Worm (Caenorhabditis elegans) whole organism, early embryonic: ENCODE results near the gene ugt-67.

Source experiments
- B0310.2 ChIP-seq: sonication (generic microtip); optimal IDR thresholded peaks from 2 replicates; lab custom pipeline; 2016; ENCODE audit warnings: mild to moderate bottlenecking, missing genetic modification characterization, missing compliant biosample characterization
- F13C5.2 ChIP-seq: sonication (generic microtip); optimal IDR thresholded peaks from 2 replicates; lab custom pipeline; 2017; ENCODE audit warnings: mild to moderate bottlenecking, missing genetic modification characterization, inconsistent platforms, missing compliant biosample characterization
- aly-1 ChIP-seq: sonication (generic microtip); optimal IDR thresholded peaks from 2 replicates; lab custom pipeline; 2016; ENCODE audit warnings: missing genetic modification characterization, missing compliant biosample characterization
- ama-1 ChIP-seq: fragments of 150-350 bp; optimal IDR thresholded peaks from 2 replicates; lab custom pipeline; 2014
- ceh-13 ChIP-seq: fragments of 200-800 bp; sonication (Bioruptor generic); optimal IDR thresholded peaks from 2 replicates; lab custom pipeline; 2018; ENCODE audit warnings: mild to moderate bottlenecking, missing genetic modification characterization, missing compliant biosample characterization
- ceh-36 ChIP-seq: sonication (generic microtip); optimal IDR thresholded peaks from 2 replicates; lab custom pipeline; 2016; ENCODE audit warnings: missing genetic modification characterization, inconsistent platforms, missing compliant biosample characterization
- ets-7 ChIP-seq: sonication (generic microtip); optimal IDR thresholded peaks from 2 replicates; lab custom pipeline; 2016; ENCODE audit warnings: missing genotype, missing genetic modification characterization, missing compliant biosample characterization
- flt-1 ChIP-seq: fragments of 200-800 bp; sonication (Bioruptor generic); IDR thresholded peaks from 2 replicates; pipeline ENCODE4 v1.3.6; 2022; ENCODE audit warnings: missing genetic modification characterization, missing compliant biosample characterization
- hmbx-1 ChIP-seq: sonication (generic microtip); optimal IDR thresholded peaks from 2 replicates; lab custom pipeline; 2016; ENCODE audit warnings: mild to moderate bottlenecking, missing genetic modification characterization, missing compliant biosample characterization
- hmg-4 ChIP-seq: fragments of 200-800 bp; sonication (Bioruptor generic); optimal IDR thresholded peaks from 2 replicates; lab custom pipeline; 2018; ENCODE audit warnings: mild to moderate bottlenecking, missing genetic modification characterization, missing compliant biosample characterization
- hnd-1 ChIP-seq: sonication (generic microtip); optimal IDR thresholded peaks from 2 replicates; lab custom pipeline; 2016; ENCODE audit warnings: missing genetic modification characterization, missing compliant biosample characterization
- pes-1 ChIP-seq: fragments of 200-800 bp; sonication (Bioruptor generic); IDR thresholded peaks from 2 replicates; pipeline ENCODE4 v1.3.6; 2022; ENCODE audit warnings: missing genetic modification reagents, missing genetic modification characterization, missing compliant biosample characterization
- scrt-1 ChIP-seq: fragments of 200-800 bp; sonication (Bioruptor generic); IDR thresholded peaks from 2 replicates; pipeline ENCODE4 v1.3.6; 2022; ENCODE audit warnings: missing genetic modification characterization, missing compliant biosample characterization
- sea-1 ChIP-seq: fragments of 200-800 bp; sonication (Bioruptor generic); conservative IDR thresholded peaks from 2 replicates; pipeline ENCODE4 v1.3.6; 2022; ENCODE audit warnings: missing genetic modification characterization, missing compliant biosample characterization
- tbx-11 ChIP-seq: fragments of 200-800 bp; sonication (Bioruptor generic); IDR thresholded peaks from 2 replicates; pipeline ENCODE4 v1.3.6; 2022; ENCODE audit warnings: missing genetic modification characterization, missing compliant biosample characterization
- tbx-37 ChIP-seq: fragments of 200-800 bp; sonication (Bioruptor generic); conservative IDR thresholded peaks from 2 replicates; pipeline ENCODE4 v1.3.6; 2022; ENCODE audit warnings: missing genetic modification reagents, missing genetic modification characterization, missing compliant biosample characterization
- tra-4 ChIP-seq: sonication (generic microtip); optimal IDR thresholded peaks from 2 replicates; lab custom pipeline; 2017; ENCODE audit warnings: missing genetic modification characterization, missing compliant biosample characterization

Gene ugt-67

DNA sequence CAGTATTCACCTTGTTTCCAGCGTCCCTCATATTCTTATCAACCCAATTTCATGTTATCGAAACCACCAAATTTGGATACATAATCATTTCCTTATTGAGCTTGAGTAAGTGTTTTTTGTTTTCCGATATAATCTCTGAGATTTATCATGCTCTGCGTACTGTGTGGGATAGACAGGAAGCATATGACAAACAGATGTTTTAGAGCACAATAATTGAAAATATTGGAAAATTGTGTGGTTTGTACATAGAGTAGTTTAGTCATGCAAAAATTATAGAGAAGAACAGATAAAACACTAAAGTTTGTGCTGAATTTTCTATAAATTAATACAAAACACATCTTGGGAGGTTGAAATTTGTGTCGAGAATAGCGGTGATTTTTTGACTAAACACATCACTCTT lies 32.5 kb upstream of the ugt-67 start:
- no peak for TF ChIP-seq ets-7 (tag; lab: Kevin White, UChicago)
- TF ChIP-seq hmbx-1: no peak
- TF ChIP-seq tbx-11: no peak
- no peak for TF ChIP-seq tbx-37
- TF ChIP-seq F13C5.2: no peak
- no peak for TF ChIP-seq sea-1 (GFP tag; lab: Robert Waterston, UW)
- no peak for TF ChIP-seq ama-1 (lab: Kevin White, UChicago)
- no peak for TF ChIP-seq hmg-4
- TF ChIP-seq B0310.2: no peak
- TF ChIP-seq ceh-36 (tag; lab: Kevin White, UChicago): no peak
- no peak for TF ChIP-seq scrt-1 (GFP tag; lab: Robert Waterston, UW)
- no peak for TF ChIP-seq aly-1 (tag; lab: Kevin White, UChicago)
- TF ChIP-seq pes-1 (GFP tag; lab: Robert Waterston, UW): no peak
- no peak for TF ChIP-seq tra-4 (tag; lab: Kevin White, UChicago)
- TF ChIP-seq flt-1 (GFP tag; lab: Robert Waterston, UW): no peak
- TF ChIP-seq ceh-13 (GFP tag; lab: Kevin White, UChicago): no peak
- no peak for TF ChIP-seq hnd-1 (tag; lab: Kevin White, UChicago)

DNA sequence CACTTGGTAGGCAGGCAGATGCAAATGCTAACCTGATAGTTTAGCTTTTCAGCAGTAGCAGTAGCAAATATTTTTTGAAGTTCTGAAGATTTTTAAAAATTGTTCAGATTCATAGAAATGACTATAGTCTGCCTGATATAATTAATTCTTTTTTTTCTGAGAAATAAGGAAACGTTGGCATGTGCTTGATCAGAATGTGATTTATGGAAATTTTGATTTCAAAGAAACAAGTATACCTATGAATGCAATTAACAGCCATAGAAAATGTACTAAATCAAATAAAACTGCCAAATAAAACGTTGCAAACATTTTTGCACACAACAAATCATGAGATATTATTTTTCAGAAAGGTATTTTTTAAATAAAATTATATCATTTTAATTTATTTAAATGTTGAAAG lies 30.5 kb upstream of the ugt-67 start:
- no peak for TF ChIP-seq ceh-13 (GFP tag; lab: Kevin White, UChicago)
- TF ChIP-seq ets-7 (tag; lab: Kevin White, UChicago): no peak
- TF ChIP-seq tbx-11: no peak
- TF ChIP-seq B0310.2: no peak
- TF ChIP-seq aly-1 (tag; lab: Kevin White, UChicago): no peak
- no peak for TF ChIP-seq hnd-1 (tag; lab: Kevin White, UChicago)
- TF ChIP-seq ama-1 (lab: Kevin White, UChicago): no peak
- no peak for TF ChIP-seq hmbx-1
- TF ChIP-seq pes-1 (GFP tag; lab: Robert Waterston, UW): no peak
- TF ChIP-seq ceh-36 (tag; lab: Kevin White, UChicago): no peak
- no peak for TF ChIP-seq sea-1 (GFP tag; lab: Robert Waterston, UW)
- TF ChIP-seq F13C5.2: no peak
- TF ChIP-seq flt-1 (GFP tag; lab: Robert Waterston, UW): no peak
- TF ChIP-seq tra-4 (tag; lab: Kevin White, UChicago): no peak
- TF ChIP-seq scrt-1 (GFP tag; lab: Robert Waterston, UW): no peak
- TF ChIP-seq tbx-37: no peak
- no peak for TF ChIP-seq hmg-4

DNA sequence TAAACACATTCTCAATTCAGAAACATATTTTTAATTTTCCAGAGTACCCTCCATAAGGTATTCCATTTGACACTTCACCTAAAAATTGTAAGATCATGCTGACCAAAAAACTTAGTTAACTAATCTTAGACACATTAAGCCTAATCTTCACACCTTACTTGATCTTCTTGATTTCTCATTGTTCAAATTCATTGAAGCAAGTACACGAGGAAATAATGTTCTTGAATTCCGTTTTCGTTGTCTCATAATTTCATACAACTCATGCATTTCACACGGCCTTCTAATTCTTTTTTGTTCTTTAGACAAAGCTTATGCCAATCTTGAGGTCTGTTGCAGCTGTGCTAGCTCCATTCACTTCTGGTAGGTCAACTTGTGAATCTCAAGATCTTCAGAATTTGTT lies 29.2 kb upstream of the ugt-67 start, which contains the start of gene srd-33:
srd-33 (plus strand) TSS at position 301 of the 400 bp plus-strand sequence.
- TF ChIP-seq flt-1 (GFP tag; lab: Robert Waterston, UW) (no peak), tbx-37 (no peak), ceh-13 (GFP tag; lab: Kevin White, UChicago) (no peak), B0310.2 (no peak), scrt-1 (GFP tag; lab: Robert Waterston, UW) (no peak), sea-1 (GFP tag; lab: Robert Waterston, UW) (no peak), ceh-36 (tag; lab: Kevin White, UChicago) (no peak), hmg-4 (no peak), tbx-11 (no peak), tra-4 (tag; lab: Kevin White, UChicago) (no peak), ama-1 (lab: Kevin White, UChicago) (no peak), hmbx-1 (no peak), pes-1 (GFP tag; lab: Robert Waterston, UW) (no peak), aly-1 (tag; lab: Kevin White, UChicago) (no peak)

DNA sequence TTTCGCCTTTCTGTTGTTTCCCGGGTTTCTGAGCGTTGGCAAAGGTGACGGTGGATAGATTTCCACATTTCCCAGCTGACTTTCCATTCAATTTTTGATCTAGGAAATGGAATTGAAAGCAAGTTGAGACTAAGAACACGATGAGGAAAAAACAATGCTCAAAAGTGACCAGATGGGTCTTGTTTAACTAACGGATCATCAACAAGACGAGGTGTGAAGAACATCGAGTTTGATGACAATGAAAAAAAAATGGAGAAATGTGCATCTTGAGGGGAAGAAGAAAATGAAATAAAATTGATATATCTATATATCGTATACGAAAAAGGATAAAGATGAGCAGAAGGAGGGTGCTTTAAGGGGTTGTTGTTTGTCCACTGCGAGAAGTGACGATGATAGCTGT lies 23.6 kb upstream of the ugt-67 start, which contains the start of gene T19H12.6:
T19H12.6 (minus strand) TSS at position 101 of the 400 bp plus-strand sequence.
- TF ChIP-seq tbx-37 (no peak), hnd-1 (tag; lab: Kevin White, UChicago) (no peak), B0310.2 (no peak), hmbx-1 (no peak), scrt-1 (GFP tag; lab: Robert Waterston, UW) (no peak), tra-4 (tag; lab: Kevin White, UChicago) (no peak), hmg-4 (no peak), ama-1 (lab: Kevin White, UChicago) (no peak), aly-1 (tag; lab: Kevin White, UChicago) (no peak), F13C5.2 (no peak), pes-1 (GFP tag; lab: Robert Waterston, UW) (no peak), ets-7 (tag; lab: Kevin White, UChicago) (no peak), tbx-11 (no peak), ceh-36 (tag; lab: Kevin White, UChicago) (no peak), sea-1 (GFP tag; lab: Robert Waterston, UW) (no peak), ceh-13 (GFP tag; lab: Kevin White, UChicago) (no peak), flt-1 (GFP tag; lab: Robert Waterston, UW) (no peak)

DNA sequence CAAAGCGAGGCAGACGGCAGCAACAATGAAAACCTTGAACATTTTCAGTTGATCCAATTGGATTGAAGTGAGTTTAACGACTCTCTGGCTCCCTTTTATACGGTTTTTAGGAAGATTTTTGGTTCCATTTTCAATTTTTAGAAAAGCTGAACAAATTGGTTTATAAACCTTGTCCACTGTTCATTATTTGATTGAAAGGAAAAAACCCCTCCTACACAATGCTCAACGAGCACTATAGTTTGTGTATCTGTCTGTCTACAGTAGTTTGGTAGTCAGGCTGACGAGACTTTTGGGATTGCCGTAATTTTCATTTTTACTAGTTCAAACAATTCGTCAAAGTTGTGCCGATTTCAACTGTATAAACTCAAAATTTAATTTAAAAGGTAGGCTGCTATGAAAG lies 21.9 kb upstream of the ugt-67 start, which contains the start of gene T19H12.15:
T19H12.15 (minus strand) TSS at position 101 of the 400 bp plus-strand sequence.
- TF ChIP-seq hmbx-1 (no peak), tbx-37 (no peak), ets-7 (tag; lab: Kevin White, UChicago) (no peak), tra-4 (tag; lab: Kevin White, UChicago) (no peak), ceh-36 (tag; lab: Kevin White, UChicago) (no peak), ama-1 (lab: Kevin White, UChicago) (no peak), tbx-11 (no peak), sea-1 (GFP tag; lab: Robert Waterston, UW) (no peak)

DNA sequence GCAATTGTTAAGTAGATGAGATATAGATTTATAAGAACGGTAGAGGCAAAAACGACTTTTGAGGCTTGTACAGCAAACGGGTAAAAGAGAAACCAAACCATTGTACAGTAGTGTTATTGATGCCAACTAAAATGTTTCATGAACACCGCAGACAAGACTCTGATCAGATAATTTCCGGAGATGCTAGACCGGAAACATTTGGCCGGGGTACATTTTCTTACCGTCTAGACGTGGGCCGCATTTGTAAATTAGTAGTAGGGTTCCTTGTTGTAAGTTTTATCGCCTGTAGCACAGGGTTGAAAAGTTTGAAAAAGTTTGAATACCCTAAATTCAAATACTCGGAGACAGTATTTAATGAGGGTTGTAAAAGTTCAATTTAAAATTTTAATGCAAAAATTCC lies 19.8 kb upstream of the ugt-67 start, which contains the start of gene str-32:
str-32 (minus strand) TSS at position 101 of the 400 bp plus-strand sequence.
- no peak for TF ChIP-seq pes-1 (GFP tag; lab: Robert Waterston, UW)
- TF ChIP-seq ceh-13 (GFP tag; lab: Kevin White, UChicago): no peak
- TF ChIP-seq scrt-1 (GFP tag; lab: Robert Waterston, UW): no peak
- TF ChIP-seq tbx-37: no peak
- no peak for TF ChIP-seq hmbx-1
- TF ChIP-seq aly-1 (tag; lab: Kevin White, UChicago): no peak
- TF ChIP-seq hmg-4: no peak
- TF ChIP-seq tbx-11: no peak
- no peak for TF ChIP-seq tra-4 (tag; lab: Kevin White, UChicago)
- TF ChIP-seq hnd-1 (tag; lab: Kevin White, UChicago): no peak
- TF ChIP-seq sea-1 (GFP tag; lab: Robert Waterston, UW): no peak
- TF ChIP-seq ama-1 (lab: Kevin White, UChicago): no peak
- TF ChIP-seq ets-7 (tag; lab: Kevin White, UChicago): no peak
- no peak for TF ChIP-seq flt-1 (GFP tag; lab: Robert Waterston, UW)

DNA sequence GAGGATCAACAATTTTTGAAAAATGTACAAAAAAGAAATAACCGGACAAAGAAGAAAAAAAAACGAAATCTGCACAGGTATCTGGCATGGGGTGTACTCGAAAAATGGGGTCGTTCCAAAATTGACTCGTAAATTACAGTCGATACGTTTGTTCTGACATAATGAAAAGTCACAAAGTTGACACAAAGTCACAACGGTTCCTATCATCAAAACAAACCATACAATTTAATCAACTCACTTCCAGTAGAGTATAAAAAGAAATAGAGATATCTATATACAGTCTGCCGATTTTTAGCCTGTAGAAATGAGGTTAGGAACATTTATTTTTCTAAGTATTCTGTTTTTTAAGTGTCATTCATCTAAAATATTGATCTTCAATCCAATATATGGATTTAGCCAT lies 16.7 kb upstream of the ugt-67 start, which contains the start of gene T19H12.12:
T19H12.12 (plus strand) TSS at position 301 of the 400 bp plus-strand sequence.
- TF ChIP-seq sea-1 (GFP tag; lab: Robert Waterston, UW) (no peak), tbx-11 (no peak), ceh-13 (GFP tag; lab: Kevin White, UChicago) (no peak), ama-1 (lab: Kevin White, UChicago) (no peak), pes-1 (GFP tag; lab: Robert Waterston, UW) (no peak), ceh-36 (tag; lab: Kevin White, UChicago) (no peak), tbx-37 (no peak), tra-4 (tag; lab: Kevin White, UChicago) (no peak), B0310.2 (no peak), flt-1 (GFP tag; lab: Robert Waterston, UW) (no peak), hnd-1 (tag; lab: Kevin White, UChicago) (no peak), scrt-1 (GFP tag; lab: Robert Waterston, UW) (no peak)
